Worm (Caenorhabditis elegans): Measurements from ENCODE around the gene B0454.26.

ce11 chrII:3087134-3087533, 48.8 kb upstream of the B0454.26 start:
- TF ChIP-seq ama-1 (optimal IDR thresholded peaks at IDR 0.05) (no peak), hlh-8 (tag; optimal IDR thresholded peaks at IDR 0.05) (no peak), pqm-1 (tag; optimal IDR thresholded peaks at IDR 0.05) (no peak), elt-2 (tag; optimal IDR thresholded peaks at IDR 0.05) (no peak)
